Fruit fly (Drosophila melanogaster): Measurements from ENCODE around the gene nej.
A peak's percentile ranks its signal among the peaks of the same experiment; 100 is the strongest.

Gene nej

dm6 chrX:9687623-9688022 lies 757 bp upstream of the nej start (continued):
- TF ChIP-seq tna (GFP tag; IDR thresholded peaks at IDR 0.05; ENCODE audit: partially characterized antibody) (0 out of 2 replicates have a peak, but pooled peaks have one; percentile 34), Opbp (GFP tag; IDR thresholded peaks at IDR 0.05; ENCODE audit: partially characterized antibody) (peak; percentile 41; the same call in 1 of the 3 replicates), CG1602 (GFP tag; optimal IDR thresholded peaks at IDR 0.05) (peak; percentile 86), D19A (tag; optimal IDR thresholded peaks at IDR 0.05) (peak; percentile 93), grn (GFP tag; optimal IDR thresholded peaks at IDR 0.05) (peak; percentile 21), mld (GFP tag; IDR thresholded peaks at IDR 0.05; ENCODE audit: partially characterized antibody) (no peak), crc (GFP tag; optimal IDR thresholded peaks at IDR 0.05) (peak; percentile 77), insv (GFP tag; optimal IDR thresholded peaks at IDR 0.05) (peak; percentile 23 to 79), tap (tag; optimal IDR thresholded peaks at IDR 0.05) (peak; percentile 96), bowl (GFP tag; IDR thresholded peaks at IDR 0.05) (peak; percentile 87), CG9817 (tag; optimal IDR thresholded peaks at IDR 0.05) (peak; percentile 93), Chrac-16 (GFP tag; optimal IDR thresholded peaks at IDR 0.05) (peak; percentile 89), ara (GFP tag; IDR thresholded peaks at IDR 0.05) (peak; percentile 92), Dll (GFP tag; IDR thresholded peaks at IDR 0.05; ENCODE audit: partially characterized antibody) (no peak), pita (GFP tag; optimal IDR thresholded peaks at IDR 0.05) (peak; percentile 93), CG43689 (GFP tag; IDR thresholded peaks at IDR 0.05) (peak; percentile 71), CG11247 (GFP tag; IDR thresholded peaks at IDR 0.05) (peak; percentile 95), dm (GFP tag; optimal IDR thresholded peaks at IDR 0.05) (peak; percentile 52), Ssrp (tag; optimal IDR thresholded peaks at IDR 0.05) (peak; percentile 93), CG6683 (GFP tag; optimal IDR thresholded peaks at IDR 0.05) (peak; percentile 89), disco-r (GFP tag; optimal IDR thresholded peaks at IDR 0.05) (peak; percentile 72), CG4282 (GFP tag; optimal IDR thresholded peaks at IDR 0.05) (peak; percentile 28), HmgZ (tag; optimal IDR thresholded peaks at IDR 0.05) (peak; percentile 96), sd (tag; optimal IDR thresholded peaks at IDR 0.05) (peak; percentile 84), schlank (tag; optimal IDR thresholded peaks at IDR 0.05) (peak; percentile 91), Meics (GFP tag; optimal IDR thresholded peaks at IDR 0.05) (peak; percentile 96), Hr39 (optimal IDR thresholded peaks at IDR 0.05) (no peak), Dip2 (GFP tag; IDR thresholded peaks at IDR 0.05) (peak; percentile 89), GATAe (GFP tag; conservative IDR thresholded peaks at IDR 0.05) (peak; percentile 59), jigr1 (GFP tag; IDR thresholded peaks at IDR 0.05) (peak; percentile 61; the same call in 1 of the 3 replicates), mirr (GFP tag; optimal IDR thresholded peaks at IDR 0.05) (peak; percentile 92), Myb (GFP tag; optimal IDR thresholded peaks at IDR 0.05) (peak; percentile 57), fru (optimal IDR thresholded peaks at IDR 0.05) (no peak), CG5180 (GFP tag; optimal IDR thresholded peaks at IDR 0.05) (peak; percentile 88), wdn (GFP tag; IDR thresholded peaks at IDR 0.05) (peak; percentile 84), CG30403 (GFP tag; optimal IDR thresholded peaks at IDR 0.05) (peak; percentile 93), Hr3 (GFP tag; optimal IDR thresholded peaks at IDR 0.05) (peak; percentile 90), CG12659 (GFP tag; optimal IDR thresholded peaks at IDR 0.05) (peak; percentile 97), CG5953 (GFP tag; IDR thresholded peaks at IDR 0.05) (peak; percentile 93), CG14710 (tag; optimal IDR thresholded peaks at IDR 0.05) (peak; percentile 96), Dbx (GFP tag; IDR thresholded peaks at IDR 0.05) (peak; percentile 95), ind (GFP tag; optimal IDR thresholded peaks at IDR 0.05) (peak; percentile 84), CG9876 (GFP tag; optimal IDR thresholded peaks at IDR 0.05) (peak; percentile 22), toy (GFP tag; IDR thresholded peaks at IDR 0.05) (peak; percentile 86), nmo (GFP tag; optimal IDR thresholded peaks at IDR 0.05) (peak; percentile 96), CG11696 (GFP tag; IDR thresholded peaks at IDR 0.05) (peak; percentile 87), Atf3 (GFP tag; optimal IDR thresholded peaks at IDR 0.05) (peak; percentile 82), bab2 (GFP tag; optimal IDR thresholded peaks at IDR 0.05) (peak; percentile 88), lbe (GFP tag; optimal IDR thresholded peaks at IDR 0.05) (peak; percentile 78), al (GFP tag; IDR thresholded peaks at IDR 0.05) (peak; percentile 88), CG12391 (tag; optimal IDR thresholded peaks at IDR 0.05) (peak; percentile 97), Hand (GFP tag; optimal IDR thresholded peaks at IDR 0.05) (peak; percentile 94)

All from whole organism, embryonic.